Worm (Caenorhabditis elegans): ENCODE data around the gene srg-26.

- TF ChIP-seq flt-1 (GFP tag; IDR thresholded peaks at IDR 0.05) = no peak
- no peak for TF ChIP-seq tra-4 (tag; optimal IDR thresholded peaks at IDR 0.05)
- no peak for TF ChIP-seq hnd-1 (tag; optimal IDR thresholded peaks at IDR 0.05)
- no peak for TF ChIP-seq B0310.2 (tag; optimal IDR thresholded peaks at IDR 0.05)
- TF ChIP-seq hmbx-1 (tag; optimal IDR thresholded peaks at IDR 0.05) = no peak
Measured at ce11 chrV:5297740-5298139, 33.3 kb upstream of the srg-26 start.
